Worm (Caenorhabditis elegans): ENCODE measurements around the gene cpsf-3.

The cpsf-3 gene

DNA sequence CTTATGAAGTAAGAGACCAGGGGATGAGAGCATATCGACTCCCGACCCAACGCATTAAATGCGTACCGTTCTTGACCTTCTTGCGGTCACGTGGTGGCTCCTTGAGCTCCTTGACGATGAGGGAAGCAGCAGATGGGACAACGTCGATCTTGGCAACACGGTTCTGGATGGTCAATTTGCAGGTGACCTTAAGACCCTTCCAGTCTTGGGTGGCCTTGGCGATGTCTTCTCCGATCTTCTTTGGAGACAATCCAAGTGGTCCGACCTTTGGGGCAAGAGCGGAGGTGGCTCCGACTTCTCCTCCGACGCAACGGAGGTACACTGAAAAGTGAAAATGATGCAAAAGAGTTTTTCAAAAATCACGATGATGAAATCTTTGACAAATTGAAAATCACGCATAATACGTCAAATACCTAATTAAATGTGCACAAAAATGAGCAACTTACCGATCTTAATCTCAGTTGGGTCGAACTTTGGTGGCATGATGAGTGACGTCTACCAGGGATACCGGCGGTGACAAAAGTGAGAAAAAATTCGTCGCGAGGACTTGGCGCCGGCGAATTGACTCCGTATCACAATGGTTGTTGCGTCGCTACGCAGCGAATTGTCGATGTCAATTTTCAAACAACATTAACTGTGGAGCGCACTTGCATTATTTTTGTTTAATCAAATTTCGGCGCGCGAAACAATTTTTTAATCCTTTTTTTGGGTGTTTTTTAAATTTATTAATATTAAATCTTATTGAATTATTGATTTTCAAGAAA lies 42.4 kb downstream of the cpsf-3 start, which contains the start of gene rpl-12 (continued):
- 0 out of 2 replicates have a peak, but pooled peaks have one; percentile 50 for TF ChIP-seq ceh-45 (GFP tag; IDR thresholded peaks at IDR 0.05)
- TF ChIP-seq unc-42 (tag; optimal IDR thresholded peaks at IDR 0.05) = peak; percentile 100
- peak; percentile 94 for TF ChIP-seq tbx-2 (tag; optimal IDR thresholded peaks at IDR 0.05)
- TF ChIP-seq sdc-2 (tag; optimal IDR thresholded peaks at IDR 0.05) = peak; percentile 3
- TF ChIP-seq ceh-18 (tag; optimal IDR thresholded peaks at IDR 0.05) = peak; percentile 94
- peak; percentile 23 for TF ChIP-seq syd-9 (tag; optimal IDR thresholded peaks at IDR 0.05)
- peak; percentile 26 for TF ChIP-seq T23F11.4 (GFP tag; optimal IDR thresholded peaks at IDR 0.05)
- TF ChIP-seq hlh-15 (tag; optimal IDR thresholded peaks at IDR 0.05) = no peak
- no peak for TF ChIP-seq zip-5 (tag; optimal IDR thresholded peaks at IDR 0.05)
- TF ChIP-seq ceh-22 (tag; optimal IDR thresholded peaks at IDR 0.05) = no peak
- no peak for TF ChIP-seq Y22D7AL.16 (tag; optimal IDR thresholded peaks at IDR 0.05)
- TF ChIP-seq pag-3 (tag; optimal IDR thresholded peaks at IDR 0.05; ENCODE audit: borderline replicate concordance) = no peak
- TF ChIP-seq fkh-6 (tag; optimal IDR thresholded peaks at IDR 0.05) = no peak
- TF ChIP-seq ceh-19 (GFP tag; optimal IDR thresholded peaks at IDR 0.05) = no peak
- peak; percentile 59 for TF ChIP-seq pqm-1 (tag; optimal IDR thresholded peaks at IDR 0.05)
- TF ChIP-seq C38D4.7 (GFP tag; optimal IDR thresholded peaks at IDR 0.05) = no peak
- TF ChIP-seq odd-2 (tag; optimal IDR thresholded peaks at IDR 0.05) = no peak
- TF ChIP-seq fax-1 (tag; optimal IDR thresholded peaks at IDR 0.05) = peak; percentile 80
- TF ChIP-seq ceh-9 (tag; optimal IDR thresholded peaks at IDR 0.05) = no peak
- peak; percentile 48 for TF ChIP-seq ceh-2 (tag; optimal IDR thresholded peaks at IDR 0.05)
- peak; percentile 66 for TF ChIP-seq madf-2 (tag; optimal IDR thresholded peaks at IDR 0.05)
- TF ChIP-seq pax-1 (tag; optimal IDR thresholded peaks at IDR 0.05) = peak; percentile 75
- TF ChIP-seq unc-3 (GFP tag; conservative IDR thresholded peaks at IDR 0.05) = no peak
- peak; percentile 70 for TF ChIP-seq unc-3 (tag; optimal IDR thresholded peaks at IDR 0.05)
- TF ChIP-seq K09A11.1 (tag; optimal IDR thresholded peaks at IDR 0.05; ENCODE audit: insufficient read depth) = peak; percentile 44
- TF ChIP-seq hlh-30 (tag; optimal IDR thresholded peaks at IDR 0.05; ENCODE audit: insufficient read depth) = peak; percentile 66
- peak; percentile 4 for TF ChIP-seq eyg-1 (tag; optimal IDR thresholded peaks at IDR 0.05)
- peak; percentile 50 for TF ChIP-seq ceh-48 (tag; optimal IDR thresholded peaks at IDR 0.05)
- TF ChIP-seq hlh-6 (tag; optimal IDR thresholded peaks at IDR 0.05) = no peak
- TF ChIP-seq ztf-16 (tag; optimal IDR thresholded peaks at IDR 0.05) = no peak
- TF ChIP-seq lin-11 (tag; optimal IDR thresholded peaks at IDR 0.05) = peak; percentile 11
- peak; percentile 73 for TF ChIP-seq pros-1 (tag; optimal IDR thresholded peaks at IDR 0.05)
- TF ChIP-seq ahr-1 (tag; optimal IDR thresholded peaks at IDR 0.05) = no peak
- peak; percentile 27 for TF ChIP-seq ttx-3 (tag; optimal IDR thresholded peaks at IDR 0.05)
- TF ChIP-seq K02D7.2 (tag; optimal IDR thresholded peaks at IDR 0.05) = no peak
- TF ChIP-seq nhr-11 (tag; optimal IDR thresholded peaks at IDR 0.05) = no peak
- TF ChIP-seq ets-4 (tag; optimal IDR thresholded peaks at IDR 0.05) = peak; percentile 63
- TF ChIP-seq dmd-4 (tag; optimal IDR thresholded peaks at IDR 0.05; ENCODE audit: borderline replicate concordance) = no peak
- no peak for TF ChIP-seq che-1 (tag; optimal IDR thresholded peaks at IDR 0.05)
- TF ChIP-seq rnt-1 (tag; optimal IDR thresholded peaks at IDR 0.05) = peak; percentile 73
- TF ChIP-seq dve-1 (tag; optimal IDR thresholded peaks at IDR 0.05) = peak; percentile 83
- peak; percentile 84 for TF ChIP-seq elt-2 (tag; optimal IDR thresholded peaks at IDR 0.05)
- TF ChIP-seq ceh-24 (tag; optimal IDR thresholded peaks at IDR 0.05) = no peak
- peak; percentile 82 for TF ChIP-seq unc-86 (tag; optimal IDR thresholded peaks at IDR 0.05)
